Fruit fly (Drosophila melanogaster): ENCODE data around the gene CG13855.

Gene CG13855

DNA sequence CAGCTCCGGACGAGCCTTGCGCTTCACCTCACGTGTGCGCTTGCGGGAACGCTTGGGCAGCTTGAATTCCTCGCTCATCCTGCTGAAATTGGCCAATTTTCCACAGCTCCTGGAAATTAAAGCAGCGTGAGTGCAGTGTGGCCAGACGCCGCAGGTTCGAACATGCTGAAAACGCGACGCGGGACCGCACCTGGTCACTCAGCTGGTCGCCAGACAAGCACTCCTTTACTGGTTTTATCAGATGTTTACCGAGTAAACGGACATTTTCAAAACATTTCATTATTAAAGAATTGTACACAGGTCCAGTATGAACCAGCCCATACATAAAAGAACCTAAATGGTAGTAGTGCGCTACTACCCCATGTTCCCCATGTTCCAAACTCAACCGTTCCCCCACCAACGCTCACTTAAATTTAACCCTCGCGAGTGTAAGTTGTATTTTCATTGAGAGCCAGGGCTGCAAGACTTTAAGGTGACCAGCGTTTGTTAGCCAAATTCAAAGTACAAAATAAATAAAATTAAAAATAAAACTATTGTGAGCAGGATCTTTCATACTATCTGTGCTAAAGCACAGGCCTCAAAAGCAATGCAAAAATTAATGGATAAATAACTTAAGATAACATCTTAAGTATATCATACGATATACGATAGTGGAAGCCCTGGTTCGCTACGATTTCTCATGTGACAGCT, 43.4 kb upstream of the CG13855 start, which contains the start of the genes JMJD6, CG7071 and Muted (continued):
- TF ChIP-seq CG18764 (GFP tag; optimal IDR thresholded peaks at IDR 0.05) (peak; percentile 87), bsh (GFP tag; optimal IDR thresholded peaks at IDR 0.05) (peak in 1 of 2 experiments; percentile 91), CkIIα-i1 (GFP tag; IDR thresholded peaks at IDR 0.05) (no peak), CG7556 (GFP tag; optimal IDR thresholded peaks at IDR 0.05) (peak; percentile 85), dpn (GFP tag; optimal IDR thresholded peaks at IDR 0.05) (peak; percentile 88 to 94), B-H1 (GFP tag; IDR thresholded peaks at IDR 0.05) (peak; percentile 86), sd (tag; optimal IDR thresholded peaks at IDR 0.05) (peak; percentile 73), schlank (tag; optimal IDR thresholded peaks at IDR 0.05) (peak; percentile 55), CG17802 (tag; optimal IDR thresholded peaks at IDR 0.05) (peak; percentile 76), pfk (GFP tag; optimal IDR thresholded peaks at IDR 0.05) (peak; percentile 97), CG1233 (GFP tag; optimal IDR thresholded peaks at IDR 0.05) (peak; percentile 87), Hmr (GFP tag; optimal IDR thresholded peaks at IDR 0.05) (peak; percentile 93), pnt (GFP tag; optimal IDR thresholded peaks at IDR 0.05) (peak; percentile 89), BtbVII (GFP tag; optimal IDR thresholded peaks at IDR 0.05) (peak; percentile 85), fd96Cb (tag; optimal IDR thresholded peaks at IDR 0.05) (peak; percentile 79), CG8944 (GFP tag; optimal IDR thresholded peaks at IDR 0.05) (peak; percentile 85), fd3F (GFP tag; optimal IDR thresholded peaks at IDR 0.05) (peak; percentile 90), CG12155 (GFP tag; optimal IDR thresholded peaks at IDR 0.05) (peak; percentile 93), CG7839 (tag; optimal IDR thresholded peaks at IDR 0.05) (peak; percentile 85), hb (GFP tag; IDR thresholded peaks at IDR 0.05; ENCODE audit: partially characterized antibody) (peak; percentile 74; the same call in 2 of the 3 replicates), CG9876 (GFP tag; optimal IDR thresholded peaks at IDR 0.05) (peak; percentile 63), phol (tag; optimal IDR thresholded peaks at IDR 0.05) (peak; percentile 93), emc (GFP tag; optimal IDR thresholded peaks at IDR 0.05) (peak; percentile 64), kay (GFP tag; optimal IDR thresholded peaks at IDR 0.05) (peak; percentile 75), Lpt (GFP tag; optimal IDR thresholded peaks at IDR 0.05) (no peak), Drgx (GFP tag; IDR thresholded peaks at IDR 0.05) (peak; percentile 85), CG10147 (GFP tag; optimal IDR thresholded peaks at IDR 0.05) (peak; percentile 91), CG9215 (GFP tag; IDR thresholded peaks at IDR 0.05) (peak; percentile 92), CG31441 (GFP tag; IDR thresholded peaks at IDR 0.05) (peak; percentile 87), btn (GFP tag; optimal IDR thresholded peaks at IDR 0.05) (peak; percentile 15), NFAT (GFP tag; IDR thresholded peaks at IDR 0.05) (peak; percentile 89), CG17359 (tag; optimal IDR thresholded peaks at IDR 0.05) (peak; percentile 90), CG33557 (GFP tag; optimal IDR thresholded peaks at IDR 0.05) (peak; percentile 89), CG6765 (GFP tag; optimal IDR thresholded peaks at IDR 0.05) (peak; percentile 81), Chrac-16 (GFP tag; optimal IDR thresholded peaks at IDR 0.05) (peak; percentile 92), pan (optimal IDR thresholded peaks at IDR 0.05) (no peak), pan (GFP tag; optimal IDR thresholded peaks at IDR 0.05 in 1 of 2, IDR thresholded peaks at IDR 0.05 in 1 of 2) (peak in 1 of 2 experiments; percentile 94), so (GFP tag; IDR thresholded peaks at IDR 0.05) (peak; percentile 90), CG9797 (GFP tag; optimal IDR thresholded peaks at IDR 0.05) (peak; percentile 89), Dp (GFP tag; optimal IDR thresholded peaks at IDR 0.05) (peak; percentile 52), CG9437 (GFP tag; optimal IDR thresholded peaks at IDR 0.05) (peak; percentile 79), Bgb (GFP tag; IDR thresholded peaks at IDR 0.05; ENCODE audit: partially characterized antibody) (peak; percentile 68), nmo (GFP tag; optimal IDR thresholded peaks at IDR 0.05) (peak; percentile 88), Atf-2 (GFP tag; optimal IDR thresholded peaks at IDR 0.05) (peak; percentile 87), CG13287 (GFP tag; IDR thresholded peaks at IDR 0.05; ENCODE audit: partially characterized antibody) (peak; percentile 94), Hr3 (GFP tag; optimal IDR thresholded peaks at IDR 0.05) (peak; percentile 92), MBD-R2 (GFP tag; IDR thresholded peaks at IDR 0.05) (peak; percentile 83), repo (GFP tag; optimal IDR thresholded peaks at IDR 0.05) (peak; percentile 70), Meics (GFP tag; optimal IDR thresholded peaks at IDR 0.05) (peak; percentile 90)
